Worm (Caenorhabditis elegans) whole organism, L4 larva: Measurements from ENCODE around the gene srt-63.

ENCODE experiments used
- F37D6.2 ChIP-seq: sonication (generic microtip); optimal IDR thresholded peaks from 2 replicates; lab custom pipeline; 2016; ENCODE audit warnings: mild to moderate bottlenecking, missing genetic modification characterization, missing compliant biosample characterization
- T20F7.1 ChIP-seq: fragments of 200-800 bp; sonication (Bioruptor generic); optimal IDR thresholded peaks from 2 replicates; lab custom pipeline; 2018; ENCODE audit warnings: mild to moderate bottlenecking, missing genetic modification characterization, missing compliant biosample characterization
- Y105C5A.15 ChIP-seq: fragments of 200-800 bp; sonication (Bioruptor generic); IDR thresholded peaks from 2 replicates; pipeline ENCODE4 v1.3.6; 2022; ENCODE audit warnings: missing genetic modification characterization, missing compliant biosample characterization
- aha-1 ChIP-seq: fragments of 150-350 bp; peaks from one replicate; lab custom pipeline; 2014; ENCODE audit warnings: missing biosample characterization, missing genetic modification characterization
- ceh-20 ChIP-seq: fragments of 200-800 bp; sonication (Bioruptor generic); IDR thresholded peaks from 2 replicates; pipeline ENCODE4 v1.3.6; 2022; ENCODE audit warnings: missing genetic modification reagents, missing genetic modification characterization, missing compliant biosample characterization
- ces-1 ChIP-seq: fragments of 150-350 bp; sonication (generic microtip); optimal IDR thresholded peaks from 4 replicates; lab custom pipeline; 2014; ENCODE audit warnings: missing biosample characterization, missing genetic modification reagents, missing genetic modification characterization
- daf-8 ChIP-seq: fragments of 200-800 bp; sonication (Bioruptor generic); IDR thresholded peaks from 2 replicates; pipeline ENCODE4 v1.3.6; 2022; ENCODE audit warnings: missing genetic modification characterization, missing compliant biosample characterization
- dmd-6 ChIP-seq: fragments of 200-800 bp; sonication (Bioruptor generic); IDR thresholded peaks from 2 replicates; pipeline ENCODE4 v1.3.6; 2022; ENCODE audit warnings: missing genetic modification reagents, missing genetic modification characterization, missing compliant biosample characterization
- dmd-9 ChIP-seq: fragments of 200-800 bp; sonication (Bioruptor generic); IDR thresholded peaks from 2 replicates; pipeline ENCODE4 v1.3.6; 2022; ENCODE audit warnings: missing genetic modification reagents, missing genetic modification characterization, missing compliant biosample characterization
- duxl-1 ChIP-seq: sonication (generic microtip); optimal IDR thresholded peaks from 2 replicates; lab custom pipeline; 2016; ENCODE audit warnings: mild to moderate bottlenecking, missing genetic modification characterization, moderate library complexity, missing compliant biosample characterization; ENCODE audit not compliant: poor library complexity
- egl-27 ChIP-seq: sonication (generic microtip); optimal IDR thresholded peaks from 3 replicates; lab custom pipeline; 2017; ENCODE audit warnings: missing biosample characterization, missing genetic modification reagents, missing genetic modification characterization
- egl-43 ChIP-seq: fragments of 200-800 bp; sonication (Bioruptor generic); IDR thresholded peaks from 2 replicates; pipeline ENCODE4 v1.3.6; 2022; ENCODE audit warnings: missing genetic modification reagents, missing genetic modification characterization, missing compliant biosample characterization
- gei-8 ChIP-seq: fragments of 200-800 bp; sonication (Bioruptor generic); optimal IDR thresholded peaks from 2 replicates; lab custom pipeline; 2018; ENCODE audit warnings: mild to moderate bottlenecking, missing genetic modification characterization, missing compliant biosample characterization
- hif-1 ChIP-seq, 2 experiments: sonication (generic microtip); optimal IDR thresholded peaks; 2 replicates each; lab custom pipeline; 2016 to 2017; ENCODE audit warnings: missing compliant biosample characterization in 2 of 2, missing genetic modification characterization in 2 of 2, missing genetic modification reagents in 2 of 2, missing genotype in 2 of 2, mild to moderate bottlenecking in 1 of 2
- hmg-1.1 ChIP-seq: fragments of 200-800 bp; sonication (Bioruptor generic); IDR thresholded peaks from 2 replicates; pipeline ENCODE4 v1.3.6; 2022; ENCODE audit warnings: missing genetic modification reagents, missing genetic modification characterization, missing compliant biosample characterization
- lin-29 ChIP-seq: fragments of 200-800 bp; sonication (Bioruptor generic); IDR thresholded peaks from 2 replicates; pipeline ENCODE4 v1.3.6; 2022; ENCODE audit warnings: missing genetic modification reagents, missing genetic modification characterization, missing compliant biosample characterization
- lsy-2 ChIP-seq, 2 experiments: fragments of 150-350 bp in 1 of 2; sonication (generic microtip) in 1 of 2; optimal IDR thresholded peaks; 2 replicates each; lab custom pipeline; 2014 to 2017; ENCODE audit warnings: missing biosample characterization in 2 of 2, missing genetic modification characterization in 2 of 2
- madf-5 ChIP-seq, 2 experiments: fragments of 200-800 bp; sonication (Bioruptor generic); IDR thresholded peaks; 2 replicates each; pipeline ENCODE4 v1.3.6; 2022; ENCODE audit warnings: missing compliant biosample characterization in 2 of 2, missing genetic modification characterization in 2 of 2
- madf-9 ChIP-seq: fragments of 200-800 bp; sonication (Bioruptor generic); conservative IDR thresholded peaks from 2 replicates; pipeline ENCODE4 v1.3.6; 2022; ENCODE audit warnings: missing genetic modification reagents, missing genetic modification characterization, missing compliant biosample characterization
- mdl-1 ChIP-seq, 2 experiments: fragments of 150-350 bp in 1 of 2; sonication (generic microtip) in 1 of 2; optimal IDR thresholded peaks; 2 replicates each; lab custom pipeline; 2014 to 2017; ENCODE audit warnings: missing biosample characterization in 2 of 2, missing genetic modification characterization in 2 of 2
- mxl-3 ChIP-seq: fragments of 200-800 bp; sonication (Bioruptor generic); optimal IDR thresholded peaks from 2 replicates; lab custom pipeline; 2018; ENCODE audit warnings: mild to moderate bottlenecking, missing genetic modification characterization, missing compliant biosample characterization
- nhr-102 ChIP-seq: sonication (generic microtip); optimal IDR thresholded peaks from 2 replicates; lab custom pipeline; 2016; ENCODE audit warnings: mild to moderate bottlenecking, missing genetic modification characterization, moderate library complexity, missing compliant biosample characterization
- nhr-11 ChIP-seq: fragments of 150-350 bp; optimal IDR thresholded peaks from 2 replicates; lab custom pipeline; 2014; ENCODE audit warnings: missing biosample characterization, missing genetic modification characterization
- nhr-25 ChIP-seq: sonication (generic microtip); optimal IDR thresholded peaks from 2 replicates; lab custom pipeline; 2017; ENCODE audit warnings: missing genetic modification characterization, mild to moderate bottlenecking, missing compliant biosample characterization, antibody characterized with exemption, moderate library complexity, borderline replicate concordance; ENCODE audit not compliant: insufficient read depth
- nhr-28 ChIP-seq: fragments of 150-350 bp; optimal IDR thresholded peaks from 2 replicates; lab custom pipeline; 2014; ENCODE audit warnings: missing biosample characterization, missing genetic modification characterization
- nhr-76 ChIP-seq: fragments of 150-350 bp; optimal IDR thresholded peaks from 2 replicates; lab custom pipeline; 2014; ENCODE audit warnings: missing biosample characterization, missing genetic modification characterization
- saeg-2 ChIP-seq: fragments of 200-800 bp; sonication (Bioruptor generic); IDR thresholded peaks from 2 replicates; pipeline ENCODE4 v1.3.6; 2022; ENCODE audit warnings: missing genetic modification reagents, missing genetic modification characterization, missing compliant biosample characterization
- set-16 ChIP-seq: fragments of 200-800 bp; sonication (Bioruptor generic); IDR thresholded peaks from 2 replicates; pipeline ENCODE4 v1.3.6; 2022; ENCODE audit warnings: missing genetic modification reagents, missing genetic modification characterization, missing compliant biosample characterization
- skn-1 ChIP-seq: fragments of 150-350 bp; optimal IDR thresholded peaks from 2 replicates; lab custom pipeline; 2014; ENCODE audit warnings: missing biosample characterization, missing genetic modification characterization
- snpc-4 ChIP-seq: fragments of 150-350 bp; optimal IDR thresholded peaks from 2 replicates; lab custom pipeline; 2014; ENCODE audit warnings: missing biosample characterization, missing genetic modification characterization
- spr-1 ChIP-seq: sonication (generic microtip); optimal IDR thresholded peaks from 2 replicates; lab custom pipeline; 2016; ENCODE audit warnings: mild to moderate bottlenecking, missing genetic modification characterization, missing compliant biosample characterization
- spr-3 ChIP-seq: fragments of 200-800 bp; sonication (Bioruptor generic); optimal IDR thresholded peaks from 2 replicates; lab custom pipeline; 2018; ENCODE audit warnings: mild to moderate bottlenecking, missing genetic modification characterization, missing compliant biosample characterization
- tag-97 ChIP-seq: fragments of 200-800 bp; sonication (Bioruptor generic); IDR thresholded peaks from 2 replicates; pipeline ENCODE4 v1.3.6; 2022; ENCODE audit warnings: missing genetic modification characterization, missing compliant biosample characterization
- tra-1 ChIP-seq: fragments of 200-800 bp; sonication (Bioruptor generic); IDR thresholded peaks from 2 replicates; pipeline ENCODE4 v1.3.6; 2022; ENCODE audit warnings: missing genetic modification reagents, missing genetic modification characterization, missing compliant biosample characterization
- unc-130 ChIP-seq: sonication (generic microtip); optimal IDR thresholded peaks from 2 replicates; lab custom pipeline; 2016; ENCODE audit warnings: missing genetic modification reagents, missing genetic modification characterization, missing compliant biosample characterization
- unc-62 ChIP-seq, 3 experiments: fragments of 150-350 bp in 1 of 3; sonication (generic microtip); optimal IDR thresholded peaks in 2 of 3; peaks in 1 of 3; 1 replicate in 1 of 3; 2 replicates in 2 of 3; lab custom pipeline; 2014 to 2017; ENCODE audit warnings: missing biosample characterization in 3 of 3, missing genetic modification characterization in 3 of 3, missing genetic modification reagents in 3 of 3, missing genotype in 1 of 3
- zip-11 ChIP-seq: fragments of 200-800 bp; sonication (Bioruptor generic); IDR thresholded peaks from 2 replicates; pipeline ENCODE4 v1.3.6; 2022; ENCODE audit warnings: missing genetic modification characterization, missing compliant biosample characterization
- ztf-11 ChIP-seq: fragments of 150-350 bp; optimal IDR thresholded peaks from 2 replicates; lab custom pipeline; 2014; ENCODE audit warnings: missing biosample characterization, missing genetic modification characterization

Gene srt-63

ce11 chrV:3295368-3295767 is 39.4 kb upstream of the srt-63 start:
- TF ChIP-seq unc-62 (GFP tag; optimal IDR thresholded peaks at IDR 0.05 in 1 of 2; lab: Kevin White, UChicago) = peak in 1 of 2 experiments; percentile 94
- TF ChIP-seq unc-62 (tag; optimal IDR thresholded peaks at IDR 0.05; lab: Kevin White, UChicago) = no peak
- no peak for TF ChIP-seq ztf-11 (tag; lab: Kevin White, UChicago)
- TF ChIP-seq, all 104 proteins: peak for 1

DNA sequence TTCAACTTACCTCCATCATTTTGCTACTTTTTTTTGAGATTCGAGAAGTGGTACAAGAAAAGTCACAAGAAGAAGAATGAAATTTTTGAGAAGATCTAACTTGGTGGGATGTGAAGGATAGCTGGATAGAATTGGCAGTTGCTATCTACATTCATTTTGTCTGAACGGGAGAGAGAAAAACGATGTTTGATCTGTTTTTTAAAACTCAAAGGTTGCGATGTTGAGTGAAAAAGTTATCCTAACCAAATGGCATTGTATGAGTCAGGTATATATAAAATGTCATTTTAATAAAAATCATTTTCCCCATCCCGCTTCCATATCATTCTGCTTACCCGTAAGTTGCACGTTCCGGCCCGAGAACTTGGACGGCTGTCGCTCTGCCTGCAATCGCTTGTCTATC is 33.3 kb upstream of the srt-63 start, which contains the start of gene F35F10.6:
Gene F35F10.6 (minus strand): TSS at position 101 of the 400 bp plus-strand sequence.
- TF ChIP-seq madf-9 (GFP tag; lab: Robert Waterston, UW) (no peak), hif-1 (tag; optimal IDR thresholded peaks at IDR 0.05; lab: Kevin White, UChicago) (no peak), skn-1 (no peak), nhr-11 (tag; lab: Kevin White, UChicago) (no peak), nhr-76 (no peak), ztf-11 (tag; lab: Kevin White, UChicago) (no peak), madf-5 (GFP tag; IDR thresholded peaks at IDR 0.05; lab: Robert Waterston, UW) (no peak), duxl-1 (tag; lab: Kevin White, UChicago) (no peak), spr-3 (GFP tag; lab: Kevin White, UChicago) (no peak), spr-1 (no peak), nhr-102 (tag; lab: Kevin White, UChicago) (no peak), lsy-2 (tag; optimal IDR thresholded peaks at IDR 0.05; lab: Kevin White, UChicago) (no peak), Y105C5A.15 (no peak), zip-11 (GFP tag; lab: Robert Waterston, UW) (no peak), T20F7.1 (GFP tag; lab: Kevin White, UChicago) (no peak)

ce11 chrV:3288134-3288533 is 32.2 kb upstream of the srt-63 start:
- TF ChIP-seq F37D6.2 (tag; lab: Kevin White, UChicago) (no peak), egl-43 (GFP tag; lab: Robert Waterston, UW) (no peak), daf-8 (GFP tag; lab: Robert Waterston, UW) (no peak), madf-5 (GFP tag; IDR thresholded peaks at IDR 0.05; lab: Robert Waterston, UW) (0 out of 4 replicates have a peak, but pooled peaks of 1 of the 2 experiments have one; percentile 13), aha-1 (tag; lab: Kevin White, UChicago) (peak; percentile 34), saeg-2 (GFP tag; lab: Robert Waterston, UW) (no peak), mxl-3 (GFP tag; lab: Kevin White, UChicago) (no peak), ceh-20 (no peak), dmd-6 (GFP tag; lab: Robert Waterston, UW) (no peak), egl-27 (no peak)

DNA sequence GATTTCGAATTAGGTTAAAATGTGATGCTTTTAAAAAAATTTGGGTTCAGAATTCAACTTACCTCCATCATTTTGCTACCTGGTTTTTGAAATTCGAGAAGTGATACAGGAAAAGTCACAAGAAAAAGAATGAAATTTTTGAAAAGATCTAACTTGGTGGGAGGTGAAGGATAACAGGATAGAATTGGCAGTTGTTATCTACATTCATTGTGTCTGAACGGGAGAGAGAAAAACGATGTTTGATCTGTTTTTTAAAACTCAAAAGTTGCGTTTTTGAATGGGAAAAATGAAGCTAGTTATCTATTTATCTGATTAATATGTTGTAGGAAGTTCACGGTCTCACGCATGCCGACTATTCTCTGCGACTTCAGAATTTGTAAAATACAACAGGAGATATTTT is 31.4 kb upstream of the srt-63 start, which contains the start of gene F35F10.7:
Gene F35F10.7 (minus strand): TSS at position 101 of the 400 bp plus-strand sequence.
- TF ChIP-seq unc-62 (GFP tag; optimal IDR thresholded peaks at IDR 0.05 in 1 of 2; lab: Kevin White, UChicago) (no peak), unc-62 (tag; optimal IDR thresholded peaks at IDR 0.05; lab: Kevin White, UChicago) (no peak), mdl-1 (tag; optimal IDR thresholded peaks at IDR 0.05; lab: Kevin White, UChicago) (no peak), F37D6.2 (tag; lab: Kevin White, UChicago) (no peak), set-16 (GFP tag; lab: Robert Waterston, UW) (no peak), nhr-25 (tag; lab: Kevin White, UChicago) (no peak), egl-27 (no peak), snpc-4 (no peak), ces-1 (no peak), hmg-1.1 (GFP tag; lab: Robert Waterston, UW) (no peak), unc-130 (GFP tag; lab: Kevin White, UChicago) (no peak), nhr-28 (tag; lab: Kevin White, UChicago) (no peak), gei-8 (no peak), tag-97 (GFP tag; lab: Robert Waterston, UW) (no peak), tra-1 (GFP tag; lab: Robert Waterston, UW) (no peak), lin-29 (GFP tag; lab: Robert Waterston, UW) (no peak), dmd-9 (GFP tag; lab: Robert Waterston, UW) (no peak), nhr-102 (tag; lab: Kevin White, UChicago) (no peak)
